Worm (Caenorhabditis elegans) whole organism, L2 larva: ENCODE results near the gene Y44A6C.1.

Source experiments
- alr-1 ChIP-seq: fragments of 150-350 bp; optimal IDR thresholded peaks from 2 replicates; lab custom pipeline; 2014; ENCODE audit warnings: missing biosample characterization, missing genetic modification characterization
- aly-2 ChIP-seq: fragments of 150-350 bp; optimal IDR thresholded peaks from 2 replicates; lab custom pipeline; 2014; ENCODE audit warnings: missing biosample characterization, missing genetic modification characterization
- sma-9 ChIP-seq, 2 experiments: fragments of 150-350 bp in 1 of 2; sonication (generic microtip) in 1 of 2; optimal IDR thresholded peaks; 2 replicates each; lab custom pipeline; 2014 to 2016; ENCODE audit warnings: missing genetic modification characterization in 2 of 2, mild to moderate bottlenecking in 1 of 2, missing biosample characterization in 1 of 2, missing compliant biosample characterization in 1 of 2, missing genetic modification reagents in 1 of 2, moderate library complexity in 1 of 2

ce11 chrV:20681120-20681519 lies 32.6 kb upstream of the Y44A6C.1 start, which contains the start of gene srsx-35:
- TF ChIP-seq sma-9 (GFP tag; optimal IDR thresholded peaks at IDR 0.05; lab: Kevin White, UChicago): no peak
- TF ChIP-seq sma-9 (tag; optimal IDR thresholded peaks at IDR 0.05; lab: Kevin White, UChicago): no peak
- no peak for TF ChIP-seq aly-2
- no peak for TF ChIP-seq alr-1 (tag; lab: Kevin White, UChicago)
